Worm (Caenorhabditis elegans) whole organism, L4/young adult: ENCODE results near the gene clec-212.

Experiments
- W03F9.2 ChIP-seq: fragments of 150-350 bp; optimal IDR thresholded peaks from 2 replicates; lab custom pipeline; 2014; ENCODE audit warnings: missing biosample characterization, missing genetic modification characterization
- dao-5 ChIP-seq: sonication (generic microtip); optimal IDR thresholded peaks from 2 replicates; lab custom pipeline; 2016; ENCODE audit warnings: missing genotype, missing genetic modification characterization, moderate library complexity, missing compliant biosample characterization
- him-1 ChIP-seq: sonication (generic microtip); optimal IDR thresholded peaks from 2 replicates; lab custom pipeline; 2016; ENCODE audit warnings: missing genotype, missing genetic modification reagents, missing genetic modification characterization, missing compliant biosample characterization

ce11 chrV:7570290-7570689 is at the start of gene clec-212:
- TF ChIP-seq him-1 (tag; lab: Kevin White, UChicago) (no peak), dao-5 (tag; lab: Kevin White, UChicago) (no peak), W03F9.2 (tag; lab: Kevin White, UChicago) (no peak)
